Fruit fly (Drosophila melanogaster): Measurements from ENCODE around the gene sds22.

sds22 gene

dm6 chr3R:17391313-17391845, at the start of gene sds22, which contains the start of gene Brf (continued):
- TF ChIP-seq CG1647 (GFP tag; optimal IDR thresholded peaks at IDR 0.05) = peak; percentile 95
- TF ChIP-seq BtbVII (GFP tag; optimal IDR thresholded peaks at IDR 0.05) = peak; percentile 91
- TF ChIP-seq CG10209 (GFP tag; optimal IDR thresholded peaks at IDR 0.05) = peak; percentile 95
- TF ChIP-seq cato (GFP tag; optimal IDR thresholded peaks at IDR 0.05; ENCODE audit: borderline replicate concordance) = peak; percentile 89
- TF ChIP-seq CG9727 (GFP tag; optimal IDR thresholded peaks at IDR 0.05) = peak; percentile 95
- peak; percentile 95 for TF ChIP-seq CG13894 (tag; optimal IDR thresholded peaks at IDR 0.05)
- peak; percentile 96 for TF ChIP-seq CG6272 (GFP tag; IDR thresholded peaks at IDR 0.05)
- TF ChIP-seq CG34224 (GFP tag; IDR thresholded peaks at IDR 0.05; ENCODE audit: partially characterized antibody) = peak; percentile 53; the same call in 1 of the 3 replicates
- peak; percentile 87 for TF ChIP-seq ewg (GFP tag; optimal IDR thresholded peaks at IDR 0.05)
- TF ChIP-seq Adf1 (GFP tag; IDR thresholded peaks at IDR 0.05) = peak; percentile 66
- TF ChIP-seq Pdp1 (GFP tag; optimal IDR thresholded peaks at IDR 0.05) = peak; percentile 95 to 97
- TF ChIP-seq trem (tag; optimal IDR thresholded peaks at IDR 0.05) = peak; percentile 94
- TF ChIP-seq Hsf (GFP tag; optimal IDR thresholded peaks at IDR 0.05) = peak; percentile 98
- TF ChIP-seq trh (GFP tag; optimal IDR thresholded peaks at IDR 0.05) = peak; percentile 93
- peak in 1 of 3 experiments; percentile 97 for TF ChIP-seq lola (GFP tag; optimal IDR thresholded peaks at IDR 0.05)
- peak; percentile 94 for TF ChIP-seq Meics (GFP tag; optimal IDR thresholded peaks at IDR 0.05)
- peak; percentile 92 for TF ChIP-seq CG13296 (GFP tag; optimal IDR thresholded peaks at IDR 0.05)
- peak; percentile 72 for TF ChIP-seq CG12071 (GFP tag; optimal IDR thresholded peaks at IDR 0.05)
- TF ChIP-seq CG17186 (GFP tag; optimal IDR thresholded peaks at IDR 0.05) = peak; percentile 88
- peak; percentile 45 for TF ChIP-seq Dref (GFP tag; IDR thresholded peaks at IDR 0.05)
- TF ChIP-seq mld (GFP tag; IDR thresholded peaks at IDR 0.05; ENCODE audit: partially characterized antibody) = peak; percentile 43; the same call in 1 of the 3 replicates
- TF ChIP-seq Lhr (GFP tag; optimal IDR thresholded peaks at IDR 0.05) = peak; percentile 84
- peak; percentile 79 for TF ChIP-seq Nf-YB (GFP tag; optimal IDR thresholded peaks at IDR 0.05)
- TF ChIP-seq sima (GFP tag; optimal IDR thresholded peaks at IDR 0.05) = peak; percentile 62
- TF ChIP-seq mirr (GFP tag; optimal IDR thresholded peaks at IDR 0.05) = peak; percentile 90
- peak; percentile 85 for TF ChIP-seq CG3407 (GFP tag; optimal IDR thresholded peaks at IDR 0.05)
- peak; percentile 62 for TF ChIP-seq wek (GFP tag; optimal IDR thresholded peaks at IDR 0.05)
- peak; percentile 89 for TF ChIP-seq ssp (GFP tag; IDR thresholded peaks at IDR 0.05)
- TF ChIP-seq nerfin-1 (tag; optimal IDR thresholded peaks at IDR 0.05) = peak; percentile 93
- peak; percentile 85 for TF ChIP-seq stc (GFP tag; IDR thresholded peaks at IDR 0.05)
- TF ChIP-seq zfh2 (GFP tag; optimal IDR thresholded peaks at IDR 0.05) = peak; percentile 98
- TF ChIP-seq CG14050 (GFP tag; IDR thresholded peaks at IDR 0.05) = peak; percentile 87
- peak; percentile 86 for TF ChIP-seq CG7357 (GFP tag; IDR thresholded peaks at IDR 0.05)
- TF ChIP-seq p53 (GFP tag; optimal IDR thresholded peaks at IDR 0.05) = peak; percentile 78
- TF ChIP-seq CG1529 (GFP tag; optimal IDR thresholded peaks at IDR 0.05) = peak; percentile 86
- 0 out of 2 replicates have a peak, but pooled peaks have one; percentile 47 for TF ChIP-seq CG16779 (GFP tag; IDR thresholded peaks at IDR 0.05)
- TF ChIP-seq dmrt99B (tag; optimal IDR thresholded peaks at IDR 0.05) = peak; percentile 93
- TF ChIP-seq tup (GFP tag; optimal IDR thresholded peaks at IDR 0.05) = peak; percentile 93
- TF ChIP-seq sim (GFP tag; IDR thresholded peaks at IDR 0.05) = peak; percentile 73
- TF ChIP-seq Dad (GFP tag; optimal IDR thresholded peaks at IDR 0.05) = peak; percentile 95
- peak; percentile 77 for TF ChIP-seq CG15073 (GFP tag; optimal IDR thresholded peaks at IDR 0.05)
- TF ChIP-seq CG8281 (tag; optimal IDR thresholded peaks at IDR 0.05) = peak; percentile 85
- TF ChIP-seq Atf3 (GFP tag; optimal IDR thresholded peaks at IDR 0.05) = peak; percentile 94
- peak; percentile 93 for TF ChIP-seq slp2 (GFP tag; optimal IDR thresholded peaks at IDR 0.05)
- TF ChIP-seq CG10543 (GFP tag; optimal IDR thresholded peaks at IDR 0.05) = peak; percentile 97
- peak; percentile 87 for TF ChIP-seq peb (GFP tag; IDR thresholded peaks at IDR 0.05)
- peak; percentile 94 for TF ChIP-seq CG7556 (GFP tag; optimal IDR thresholded peaks at IDR 0.05)
- peak; percentile 80 for TF ChIP-seq YL-1 (GFP tag; optimal IDR thresholded peaks at IDR 0.05)
- TF ChIP-seq H15 (GFP tag; IDR thresholded peaks at IDR 0.05) = peak; percentile 90
- no peak for TF ChIP-seq yki (optimal IDR thresholded peaks at IDR 0.05)

Data from whole organism, embryonic.